Worm (Caenorhabditis elegans): ENCODE results near the gene K09C4.1.

The K09C4.1 gene

ce11 chrX:3272580-3272979 is 26.1 kb upstream of the K09C4.1 start, which contains the start of gene K09C4.7:
TSS of gene K09C4.7 (plus strand) at chrX:3272880.
- TF ChIP-seq pax-3 (tag; optimal IDR thresholded peaks at IDR 0.05) (no peak), lin-35 (GFP tag; optimal IDR thresholded peaks at IDR 0.05) (no peak), dpl-1 (GFP tag; optimal IDR thresholded peaks at IDR 0.05) (no peak), snpc-4 (tag; optimal IDR thresholded peaks at IDR 0.05) (no peak), mab-9 (GFP tag; IDR thresholded peaks at IDR 0.05) (no peak), zag-1 (tag; optimal IDR thresholded peaks at IDR 0.05) (no peak), aly-2 (tag; optimal IDR thresholded peaks at IDR 0.05) (no peak), nhr-11 (tag; optimal IDR thresholded peaks at IDR 0.05) (no peak), ceh-8 (GFP tag; optimal IDR thresholded peaks at IDR 0.05) (no peak), aha-1 (tag; optimal IDR thresholded peaks at IDR 0.05) (no peak), C34B4.2 (tag; optimal IDR thresholded peaks at IDR 0.05) (no peak), unc-62 (GFP tag; optimal IDR thresholded peaks at IDR 0.05) (no peak), mdl-1 (tag; optimal IDR thresholded peaks at IDR 0.05) (no peak)

ce11 chrX:3280130-3280529 is 18.6 kb upstream of the K09C4.1 start, which contains the start of gene K09C4.10:
TSS of gene K09C4.10 (minus strand) at chrX:3280230.
- TF ChIP-seq C04F5.9 (tag; optimal IDR thresholded peaks at IDR 0.05) (no peak), nhr-19 (GFP tag; conservative IDR thresholded peaks at IDR 0.05) (no peak), hlh-4 (tag; optimal IDR thresholded peaks at IDR 0.05) (no peak), nhr-47 (tag; optimal IDR thresholded peaks at IDR 0.05) (no peak), vab-15 (tag; optimal IDR thresholded peaks at IDR 0.05) (no peak), alr-1 (tag; optimal IDR thresholded peaks at IDR 0.05; ENCODE audit: borderline replicate concordance) (no peak), ceh-63 (GFP tag; optimal IDR thresholded peaks at IDR 0.05) (no peak), mdl-1 (tag; optimal IDR thresholded peaks at IDR 0.05) (no peak), lin-13 (GFP tag; optimal IDR thresholded peaks at IDR 0.05) (no peak), lin-35 (GFP tag; optimal IDR thresholded peaks at IDR 0.05) (no peak), pqm-1 (tag; optimal IDR thresholded peaks at IDR 0.05) (no peak), nhr-237 (tag; optimal IDR thresholded peaks at IDR 0.05) (no peak), tbx-2 (tag; optimal IDR thresholded peaks at IDR 0.05) (no peak), nhr-20 (tag; optimal IDR thresholded peaks at IDR 0.05) (no peak), zag-1 (tag; optimal IDR thresholded peaks at IDR 0.05) (no peak), pag-3 (tag; optimal IDR thresholded peaks at IDR 0.05; ENCODE audit: borderline replicate concordance, insufficient read depth) (no peak), skn-1 (tag; optimal IDR thresholded peaks at IDR 0.05) (no peak), dsc-1 (tag; optimal IDR thresholded peaks at IDR 0.05) (no peak)

DNA sequence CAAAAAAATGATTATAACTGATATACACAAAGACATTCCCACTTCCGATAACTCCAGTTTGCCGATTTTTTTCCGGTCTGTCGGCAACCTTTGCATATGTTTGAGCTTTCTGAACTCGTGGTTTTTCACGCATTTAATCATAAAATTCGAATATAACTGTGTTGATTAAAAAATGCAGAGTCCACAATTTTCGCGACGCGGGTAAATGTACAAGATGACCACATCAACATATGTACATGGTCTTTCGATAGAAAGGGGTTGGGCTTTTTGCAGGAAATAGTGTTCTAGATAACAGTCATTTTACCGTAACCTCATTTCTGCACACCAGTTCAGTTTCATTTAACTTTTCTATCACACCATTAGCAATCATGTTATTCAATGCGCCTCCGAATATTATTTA is 16.4 kb upstream of the K09C4.1 start, which contains the start of gene K09C4.5:
K09C4.5 (plus strand) TSS at position 326 of the 400 bp plus-strand sequence.
- TF ChIP-seq elt-2 (tag; optimal IDR thresholded peaks at IDR 0.05) (peak; percentile 26), grh-1 (GFP tag; IDR thresholded peaks at IDR 0.05) (no peak), fkh-8 (tag; optimal IDR thresholded peaks at IDR 0.05) (no peak), nhr-19 (GFP tag; conservative IDR thresholded peaks at IDR 0.05) (no peak), pax-3 (tag; optimal IDR thresholded peaks at IDR 0.05) (no peak), dpl-1 (GFP tag; optimal IDR thresholded peaks at IDR 0.05) (no peak), mep-1 (tag; optimal IDR thresholded peaks at IDR 0.05) (no peak)

ce11 chrX:3283189-3283588 is 15.5 kb upstream of the K09C4.1 start:
- peak; percentile 10 for TF ChIP-seq nhr-71 (tag; optimal IDR thresholded peaks at IDR 0.05)
- TF ChIP-seq tbx-2 (tag; optimal IDR thresholded peaks at IDR 0.05), result no peak
- TF ChIP-seq nhr-28 (tag; optimal IDR thresholded peaks at IDR 0.05), result no peak
- no peak for TF ChIP-seq F16B12.6 (tag; optimal IDR thresholded peaks at IDR 0.05)
- TF ChIP-seq jun-1 (tag; optimal IDR thresholded peaks at IDR 0.05), result no peak
- peak; percentile 67 for TF ChIP-seq elt-2 (tag; optimal IDR thresholded peaks at IDR 0.05)
